Fruit fly (Drosophila melanogaster) whole organism, embryonic: ENCODE data around the gene CG13248.

Experiments used
- Abd-B ChIP-seq: fragments of 200-800 bp; sonication (Bioruptor generic); optimal IDR thresholded peaks from 2 replicates; lab custom pipeline; 2018; ENCODE audit warnings: missing biosample characterization, mild to moderate bottlenecking, missing genetic modification characterization, moderate library complexity
- Atf3 ChIP-seq: fragments of 200-800 bp; sonication (Bioruptor generic); optimal IDR thresholded peaks from 3 replicates; lab custom pipeline; 2016; ENCODE audit warnings: missing biosample characterization, missing genetic modification characterization
- CG1024 ChIP-seq: fragments of 200-800 bp; sonication (Bioruptor generic); IDR thresholded peaks from 2 replicates; pipeline ENCODE4 v1.3.6; 2022; ENCODE audit warnings: missing biosample characterization, missing genetic modification characterization
- CG11695 ChIP-seq: fragments of 200-800 bp; sonication (Bioruptor generic); IDR thresholded peaks from 3 replicates; pipeline ENCODE4 v1.3.6; 2022; ENCODE audit warnings: missing biosample characterization, missing genetic modification characterization
- CG11696 ChIP-seq: fragments of 200-800 bp; sonication (Bioruptor generic); IDR thresholded peaks from 2 replicates; pipeline ENCODE4 v1.3.6; 2022; ENCODE audit warnings: missing biosample characterization, missing genetic modification characterization
- CG12236 ChIP-seq: fragments of 200-800 bp; sonication (Bioruptor generic); optimal IDR thresholded peaks from 2 replicates; lab custom pipeline; 2016; ENCODE audit warnings: missing biosample characterization, missing genetic modification characterization
- CG12391 ChIP-seq: fragments of 200-800 bp; sonication (Bioruptor generic); optimal IDR thresholded peaks from 3 replicates; lab custom pipeline; 2018; ENCODE audit warnings: missing biosample characterization, mild to moderate bottlenecking, missing genetic modification characterization, moderate library complexity
- CG12942 ChIP-seq: fragments of 200-800 bp; sonication (Bioruptor generic); optimal IDR thresholded peaks from 3 replicates; lab custom pipeline; 2016; ENCODE audit warnings: missing biosample characterization, missing genetic modification characterization
- CG14014 ChIP-seq: fragments of 200-800 bp; sonication (Bioruptor generic); IDR thresholded peaks from 2 replicates; pipeline ENCODE4 v1.3.6; 2022; ENCODE audit warnings: missing biosample characterization, missing genetic modification characterization
- CG16863 ChIP-seq: fragments of 200-800 bp; sonication (Bioruptor generic); optimal IDR thresholded peaks from 3 replicates; lab custom pipeline; 2016; ENCODE audit warnings: missing biosample characterization, missing genetic modification characterization
- CG17186 ChIP-seq: fragments of 200-800 bp; sonication (Bioruptor generic); optimal IDR thresholded peaks from 3 replicates; lab custom pipeline; 2017; ENCODE audit warnings: missing biosample characterization, missing genetic modification reagents, missing genetic modification characterization
- CG17328 ChIP-seq: fragments of 200-800 bp; sonication (Bioruptor generic); IDR thresholded peaks from 2 replicates; pipeline ENCODE4 v1.3.6; 2022; ENCODE audit warnings: missing biosample characterization, missing genetic modification characterization
- CG18476 ChIP-seq: fragments of 200-800 bp; sonication (Bioruptor generic); optimal IDR thresholded peaks from 2 replicates; lab custom pipeline; 2016; ENCODE audit warnings: missing biosample characterization, mild to moderate bottlenecking, missing genetic modification characterization
- CG18764 ChIP-seq: fragments of 200-800 bp; sonication (Bioruptor generic); optimal IDR thresholded peaks from 3 replicates; lab custom pipeline; 2016; ENCODE audit warnings: missing biosample characterization, missing genetic modification characterization
- CG32532 ChIP-seq: fragments of 200-800 bp; sonication (Bioruptor generic); IDR thresholded peaks from 2 replicates; pipeline ENCODE4 v1.3.6; 2022; ENCODE audit warnings: missing biosample characterization, missing genetic modification characterization
- CG32767 ChIP-seq: fragments of 200-800 bp; sonication (Bioruptor generic); IDR thresholded peaks from 2 replicates; pipeline ENCODE4 v1.3.6; 2022; ENCODE audit warnings: missing biosample characterization, missing genetic modification characterization
- CG33557 ChIP-seq: fragments of 200-800 bp; sonication (Bioruptor generic); optimal IDR thresholded peaks from 2 replicates; lab custom pipeline; 2019; ENCODE audit warnings: missing biosample characterization, mild to moderate bottlenecking, missing genetic modification characterization, moderate library complexity
- CG3407 ChIP-seq: fragments of 200-800 bp; sonication (Bioruptor generic); optimal IDR thresholded peaks from 2 replicates; lab custom pipeline; 2018; ENCODE audit warnings: missing biosample characterization, mild to moderate bottlenecking, missing genetic modification characterization
- CG5180 ChIP-seq: fragments of 200-800 bp; sonication (Bioruptor generic); optimal IDR thresholded peaks from 3 replicates; lab custom pipeline; 2017; ENCODE audit warnings: missing biosample characterization, missing genetic modification characterization, mild to moderate bottlenecking, moderate library complexity, missing genetic modification reagents
- CG6689 ChIP-seq: fragments of 200-800 bp; sonication (Bioruptor generic); IDR thresholded peaks from 2 replicates; pipeline ENCODE4 v1.3.6; 2022; ENCODE audit warnings: missing biosample characterization, missing genetic modification characterization
- CG8388 ChIP-seq: fragments of 200-800 bp; sonication (Bioruptor generic); optimal IDR thresholded peaks from 2 replicates; lab custom pipeline; 2019; ENCODE audit warnings: missing biosample characterization, mild to moderate bottlenecking, missing genetic modification characterization, moderate library complexity
- CG9609 ChIP-seq: fragments of 200-800 bp; sonication (Bioruptor generic); optimal IDR thresholded peaks from 3 replicates; lab custom pipeline; 2016; ENCODE audit warnings: missing biosample characterization, missing genetic modification characterization
- Eip74EF ChIP-seq, 2 experiments: fragments of 200-800 bp in 1 of 2; fragments of >200 bp in 1 of 2; sonication (Bioruptor generic) in 1 of 2; optimal IDR thresholded peaks; 2 replicates each; lab custom pipeline; 2017 to 2019; ENCODE audit warnings: missing biosample characterization in 2 of 2, missing genetic modification characterization in 2 of 2, mild to moderate bottlenecking in 1 of 2, moderate library complexity in 1 of 2
- Fer2 ChIP-seq: fragments of 200-800 bp; sonication (Bioruptor generic); optimal IDR thresholded peaks from 2 replicates; lab custom pipeline; 2018; ENCODE audit warnings: missing biosample characterization, mild to moderate bottlenecking, missing genetic modification characterization, moderate library complexity
- HLHmδ ChIP-seq: fragments of 200-800 bp; sonication (Bioruptor generic); optimal IDR thresholded peaks from 2 replicates; lab custom pipeline; 2018; ENCODE audit warnings: missing biosample characterization, mild to moderate bottlenecking, missing genetic modification characterization, moderate library complexity
- Jarid2 ChIP-seq: fragments of 200-800 bp; sonication (Bioruptor generic); optimal IDR thresholded peaks from 3 replicates; lab custom pipeline; 2017; ENCODE audit warnings: mild to moderate bottlenecking, missing biosample characterization, missing genetic modification reagents, missing genetic modification characterization
- NC2β ChIP-seq: fragments of 200-800 bp; sonication (Bioruptor generic); optimal IDR thresholded peaks from 2 replicates; lab custom pipeline; 2016; ENCODE audit warnings: missing biosample characterization, missing genetic modification characterization
- crc ChIP-seq: fragments of 200-800 bp; sonication (Bioruptor generic); optimal IDR thresholded peaks from 2 replicates; lab custom pipeline; 2016; ENCODE audit warnings: missing biosample characterization, missing genetic modification characterization
- disco-r ChIP-seq: fragments of 200-800 bp; sonication (Bioruptor generic); optimal IDR thresholded peaks from 2 replicates; lab custom pipeline; 2016; ENCODE audit warnings: missing biosample characterization, missing genetic modification characterization
- ewg ChIP-seq: fragments of 200-800 bp; sonication (Bioruptor generic); optimal IDR thresholded peaks from 3 replicates; lab custom pipeline; 2017; ENCODE audit warnings: mild to moderate bottlenecking, missing biosample characterization, missing genetic modification reagents, missing genetic modification characterization
- fd102C ChIP-seq: fragments of 200-800 bp; sonication (Bioruptor generic); optimal IDR thresholded peaks from 2 replicates; lab custom pipeline; 2018; ENCODE audit warnings: missing biosample characterization, mild to moderate bottlenecking, missing genetic modification characterization, moderate library complexity
- inv ChIP-seq: fragments of 200-800 bp; sonication (Bioruptor generic); IDR thresholded peaks from 2 replicates; pipeline ENCODE4 v1.3.6; 2022; ENCODE audit warnings: missing biosample characterization, missing genetic modification characterization; ENCODE audit not compliant: partially characterized antibody
- kni ChIP-seq: fragments of 200-800 bp; sonication (Bioruptor generic); optimal IDR thresholded peaks from 3 replicates; lab custom pipeline; 2017; ENCODE audit warnings: mild to moderate bottlenecking, missing biosample characterization, missing genetic modification reagents, missing genetic modification characterization
- lbe ChIP-seq: fragments of 200-800 bp; sonication (Bioruptor generic); optimal IDR thresholded peaks from 2 replicates; lab custom pipeline; 2016; ENCODE audit warnings: missing biosample characterization, mild to moderate bottlenecking, missing genetic modification characterization
- lov ChIP-seq, 2 experiments: fragments of 200-800 bp in 1 of 2; fragments of >200 bp in 1 of 2; sonication (Bioruptor generic) in 1 of 2; IDR thresholded peaks in 1 of 2; optimal IDR thresholded peaks in 1 of 2; 2 replicates in 1 of 2; 3 replicates in 1 of 2; pipeline versions ENCODE4 v1.3.6 to Lab custom; 2017 to 2022; ENCODE audit warnings: missing biosample characterization in 1 of 2, missing genetic modification characterization in 1 of 2
- pan ChIP-seq, 4 experiments: fragments of >200 bp in 3 of 4; fragments of 200-800 bp in 1 of 4; sonication (Bioruptor generic) in 1 of 4; optimal IDR thresholded peaks in 3 of 4; IDR thresholded peaks in 1 of 4; 2 replicates each; pipeline versions ENCODE4 v1.3.6 to Lab custom; 2017 to 2022; ENCODE audit warnings: missing biosample characterization in 2 of 4, missing genetic modification characterization in 2 of 4, mixed read lengths in 1 of 4
- pita ChIP-seq: fragments of 200-800 bp; sonication (Bioruptor generic); optimal IDR thresholded peaks from 2 replicates; lab custom pipeline; 2017; ENCODE audit warnings: missing biosample characterization, mild to moderate bottlenecking, missing genetic modification characterization
- pnt ChIP-seq: fragments of 200-800 bp; sonication (Bioruptor generic); optimal IDR thresholded peaks from 3 replicates; lab custom pipeline; 2016; ENCODE audit warnings: missing biosample characterization, missing genetic modification characterization
- repo ChIP-seq: fragments of 200-800 bp; sonication (Bioruptor generic); optimal IDR thresholded peaks from 2 replicates; lab custom pipeline; 2016; ENCODE audit warnings: missing biosample characterization, missing genetic modification characterization
- schlank ChIP-seq: fragments of 200-800 bp; sonication (Bioruptor generic); optimal IDR thresholded peaks from 2 replicates; lab custom pipeline; 2018; ENCODE audit warnings: missing biosample characterization, mild to moderate bottlenecking, missing genetic modification characterization
- slbo ChIP-seq: fragments of 200-800 bp; sonication (Bioruptor generic); IDR thresholded peaks from 2 replicates; pipeline ENCODE4 v1.3.6; 2022; ENCODE audit warnings: missing biosample characterization, missing genetic modification characterization
- sna ChIP-seq: fragments of 200-800 bp; sonication (Bioruptor generic); IDR thresholded peaks from 2 replicates; pipeline ENCODE4 v1.3.6; 2022; ENCODE audit warnings: missing biosample characterization, missing genetic modification characterization; ENCODE audit not compliant: partially characterized antibody
- sug ChIP-seq: fragments of 200-800 bp; optimal IDR thresholded peaks from 2 replicates; lab custom pipeline; 2019; ENCODE audit warnings: missing biosample characterization, mild to moderate bottlenecking, missing genetic modification characterization, moderate library complexity
- tio ChIP-seq: fragments of 200-800 bp; sonication (Bioruptor generic); optimal IDR thresholded peaks from 2 replicates; lab custom pipeline; 2017; ENCODE audit warnings: missing biosample characterization, missing genetic modification characterization, inconsistent platforms
- unpg ChIP-seq: fragments of 200-800 bp; sonication (Bioruptor generic); optimal IDR thresholded peaks from 3 replicates; lab custom pipeline; 2018; ENCODE audit warnings: missing biosample characterization, mild to moderate bottlenecking, missing genetic modification characterization, moderate library complexity
- usp ChIP-seq: fragments of >200 bp; optimal IDR thresholded peaks from 2 replicates; lab custom pipeline; 2017; ENCODE audit warnings: missing biosample characterization, missing genetic modification characterization

CG13248 gene

dm6 chr3L:20398243-20399222, 11.8 kb downstream of the CG13248 start (continued):
- peak; percentile 84 for TF ChIP-seq CG6689
- TF ChIP-seq CG12391: peak; percentile 90
- TF ChIP-seq Jarid2 (GFP tag; lab: Kevin White, UChicago): peak; percentile 66
- TF ChIP-seq HLHmδ (GFP tag; lab: Kevin White, UChicago): no peak
- TF ChIP-seq lbe (GFP tag; lab: Kevin White, UChicago): peak; percentile 30
- no peak for TF ChIP-seq sna (GFP tag; lab: Robert Waterston, UW)
- peak; percentile 70 for TF ChIP-seq CG14014
- TF ChIP-seq CG3407: peak; percentile 82
- peak; percentile 79 for TF ChIP-seq sug (tag; lab: Kevin White, UChicago)
- TF ChIP-seq CG12236 (GFP tag; lab: Kevin White, UChicago): peak; percentile 45
- TF ChIP-seq CG32532 (GFP tag; lab: Robert Waterston, UW): peak; percentile 77
- peak; percentile 74 for TF ChIP-seq CG18476
- TF ChIP-seq CG8388 (GFP tag; lab: Kevin White, UChicago): peak; percentile 84
- TF ChIP-seq pan (optimal IDR thresholded peaks at IDR 0.05; lab: Kevin White, UChicago): no peak
- TF ChIP-seq pan (GFP tag; optimal IDR thresholded peaks at IDR 0.05 in 1 of 2, IDR thresholded peaks at IDR 0.05 in 1 of 2): peak in 1 of 2 experiments; percentile 73
- peak in 1 of 2 experiments; percentile 88 for TF ChIP-seq Eip74EF (GFP tag; optimal IDR thresholded peaks at IDR 0.05; lab: Kevin White, UChicago)
- peak; percentile 74 for TF ChIP-seq CG5180
- TF ChIP-seq CG16863: peak; percentile 72
- TF ChIP-seq CG11695: peak; percentile 82
- peak; percentile 29 for TF ChIP-seq schlank
- TF ChIP-seq inv (GFP tag; lab: Robert Waterston, UW): no peak
- TF ChIP-seq ewg (GFP tag; lab: Kevin White, UChicago): peak; percentile 71
- TF ChIP-seq Atf3 (GFP tag; lab: Kevin White, UChicago): peak; percentile 41
- TF ChIP-seq CG11696 (GFP tag; lab: Robert Waterston, UW): peak; percentile 66
- TF ChIP-seq disco-r (GFP tag; lab: Kevin White, UChicago): peak; percentile 72
- peak; percentile 79 for TF ChIP-seq CG12942
- peak; percentile 44 for TF ChIP-seq repo (GFP tag; lab: Kevin White, UChicago)
- TF ChIP-seq Abd-B (GFP tag; lab: Kevin White, UChicago): peak; percentile 69
- no peak for TF ChIP-seq CG32767
- no peak for TF ChIP-seq fd102C (GFP tag; lab: Kevin White, UChicago)
- TF ChIP-seq pnt (GFP tag; lab: Kevin White, UChicago): peak; percentile 66
- TF ChIP-seq tio (GFP tag; lab: Kevin White, UChicago): peak; percentile 88
- TF ChIP-seq pita (GFP tag; lab: Kevin White, UChicago): no peak
- TF ChIP-seq unpg: peak; percentile 89
- no peak for TF ChIP-seq lov (optimal IDR thresholded peaks at IDR 0.05; lab: Kevin White, UChicago)
- no peak for TF ChIP-seq lov (GFP tag; IDR thresholded peaks at IDR 0.05; lab: Robert Waterston, UW)
- peak; percentile 72 for TF ChIP-seq CG9609 (GFP tag; lab: Kevin White, UChicago)
- peak; percentile 60 for TF ChIP-seq CG18764 (GFP tag; lab: Kevin White, UChicago)
- peak; percentile 67 for TF ChIP-seq CG33557 (GFP tag; lab: Kevin White, UChicago)
- no peak for TF ChIP-seq usp (GFP tag; lab: Kevin White, UChicago)
- peak; percentile 52 for TF ChIP-seq crc (GFP tag; lab: Kevin White, UChicago)
- TF ChIP-seq CG17328 (GFP tag; lab: Robert Waterston, UW): peak; percentile 62
- TF ChIP-seq CG17186 (GFP tag; lab: Kevin White, UChicago): peak; percentile 26
- peak; percentile 78 for TF ChIP-seq slbo (GFP tag; lab: Robert Waterston, UW)
- peak; percentile 77 for TF ChIP-seq kni (GFP tag; lab: Kevin White, UChicago)
- TF ChIP-seq NC2β (GFP tag; lab: Kevin White, UChicago): peak; percentile 50
- 0 out of 2 replicates have a peak, but pooled peaks have one; percentile 17 for TF ChIP-seq CG1024 (GFP tag; lab: Robert Waterston, UW)
- peak; percentile 50 for TF ChIP-seq Fer2 (tag; lab: Kevin White, UChicago)
